Worm (Caenorhabditis elegans): ENCODE results near the gene srh-236.

srh-236 gene

DNA sequence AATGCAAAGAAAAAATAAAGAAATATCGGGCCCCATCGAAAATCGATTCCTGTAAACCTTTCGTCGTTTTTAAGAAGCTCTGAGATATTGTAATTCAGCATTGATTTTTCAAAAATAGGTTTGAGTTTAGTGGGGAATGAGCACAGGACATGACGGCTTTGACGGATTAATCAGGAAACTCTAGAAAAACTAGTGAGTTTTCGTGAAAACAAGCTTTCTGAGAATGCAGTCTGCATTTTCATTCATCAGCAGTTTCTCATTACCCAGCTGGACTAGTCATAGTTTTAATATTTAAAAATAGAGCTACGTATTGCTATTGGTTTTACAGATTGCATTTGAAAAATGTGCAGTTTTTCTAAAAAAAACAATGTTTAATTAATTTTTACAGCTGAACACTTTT lies 19.6 kb downstream of the srh-236 start, which contains the start of gene srz-47:
TSS of gene srz-47 (minus strand) at position 101 of the 400 bp plus-strand sequence.
- no peak for TF ChIP-seq Y55F3AM.14 (GFP tag; optimal IDR thresholded peaks at IDR 0.05)
- TF ChIP-seq sma-3 (GFP tag; optimal IDR thresholded peaks at IDR 0.05) = no peak
- no peak for TF ChIP-seq nhr-77 (tag; optimal IDR thresholded peaks at IDR 0.05)
- TF ChIP-seq mbf-1 (tag; optimal IDR thresholded peaks at IDR 0.05) = no peak
- no peak for TF ChIP-seq nhr-25 (tag; optimal IDR thresholded peaks at IDR 0.05)
- no peak for TF ChIP-seq C34F6.9 (tag; optimal IDR thresholded peaks at IDR 0.05)
- no peak for TF ChIP-seq alr-1 (tag; optimal IDR thresholded peaks at IDR 0.05)
- TF ChIP-seq nhr-11 (tag; optimal IDR thresholded peaks at IDR 0.05) = no peak
- no peak for TF ChIP-seq fos-1 (tag; optimal IDR thresholded peaks at IDR 0.05)
- TF ChIP-seq nhr-12 (tag; optimal IDR thresholded peaks at IDR 0.05) = no peak
- TF ChIP-seq ztf-1 (GFP tag; conservative IDR thresholded peaks at IDR 0.05) = no peak
- no peak for TF ChIP-seq blmp-1 (tag; optimal IDR thresholded peaks at IDR 0.05; ENCODE audit: insufficient read depth)
- no peak for TF ChIP-seq mab-5 (tag; optimal IDR thresholded peaks at IDR 0.05)
- TF ChIP-seq egl-27 (tag; optimal IDR thresholded peaks at IDR 0.05) = no peak
- TF ChIP-seq crh-2 (tag; optimal IDR thresholded peaks at IDR 0.05) = no peak
- no peak for TF ChIP-seq lin-39 (tag; optimal IDR thresholded peaks at IDR 0.05)
- no peak for TF ChIP-seq unc-39 (tag; optimal IDR thresholded peaks at IDR 0.05)
- TF ChIP-seq nhr-21 (tag; optimal IDR thresholded peaks at IDR 0.05) = no peak
- TF ChIP-seq sma-9 (GFP tag; optimal IDR thresholded peaks at IDR 0.05) = no peak
- no peak for TF ChIP-seq sma-9 (tag; optimal IDR thresholded peaks at IDR 0.05)
- TF ChIP-seq ceh-82 (tag; optimal IDR thresholded peaks at IDR 0.05) = no peak

DNA sequence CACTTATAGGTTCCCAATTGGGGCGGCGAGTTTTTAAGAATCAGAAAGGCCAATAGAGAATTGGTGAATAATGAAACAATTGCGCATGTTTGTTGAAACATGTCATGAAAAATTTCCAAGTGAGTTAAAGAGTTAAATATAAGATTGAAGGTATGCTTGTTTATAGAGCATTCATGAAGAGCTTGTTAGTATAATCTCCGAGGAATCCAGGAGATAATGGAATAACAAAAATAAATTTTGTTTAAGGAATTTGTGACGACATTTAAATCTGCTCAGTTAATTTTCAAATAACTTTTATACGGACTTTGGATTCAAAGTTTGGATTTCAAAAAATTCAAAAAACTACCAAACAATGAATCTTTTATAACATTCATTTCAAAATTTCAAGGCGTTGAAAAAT lies 21.4 kb downstream of the srh-236 start, which contains the start of gene str-199:
TSS of gene str-199 (minus strand) at position 101 of the 400 bp plus-strand sequence.
- TF ChIP-seq nhr-237 (tag; optimal IDR thresholded peaks at IDR 0.05) (no peak), ama-1 (optimal IDR thresholded peaks at IDR 0.05) (no peak), lin-39 (tag; optimal IDR thresholded peaks at IDR 0.05) (no peak), peb-1 (tag; optimal IDR thresholded peaks at IDR 0.05) (no peak), elt-1 (tag; optimal IDR thresholded peaks at IDR 0.05) (no peak), fos-1 (tag; optimal IDR thresholded peaks at IDR 0.05) (no peak), lsy-2 (tag; optimal IDR thresholded peaks at IDR 0.05) (no peak), ztf-1 (GFP tag; conservative IDR thresholded peaks at IDR 0.05) (no peak), nhr-77 (tag; optimal IDR thresholded peaks at IDR 0.05) (no peak)

DNA sequence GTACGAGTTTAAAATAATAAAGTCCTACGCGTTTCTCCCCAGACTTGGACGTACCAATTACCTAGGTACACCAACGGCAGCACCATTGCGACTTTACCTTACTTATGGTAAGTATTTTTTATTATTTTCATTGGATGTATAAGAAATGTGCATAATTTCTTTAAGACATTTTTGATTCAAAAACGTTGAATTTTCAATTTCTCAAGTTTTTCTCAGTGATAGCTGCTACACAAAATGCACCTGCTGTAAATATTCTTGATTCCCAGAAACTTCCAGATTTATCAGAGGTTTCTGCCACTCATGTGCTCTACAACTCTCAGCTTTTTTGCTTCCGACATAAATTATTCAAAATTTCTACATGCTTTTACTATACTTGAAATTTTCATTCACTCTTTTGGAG lies 29.8 kb downstream of the srh-236 start, which contains the start of gene srh-159:
TSS of gene srh-159 (plus strand) at position 301 of the 400 bp plus-strand sequence.
- TF ChIP-seq sem-4 (tag; optimal IDR thresholded peaks at IDR 0.05) (no peak), elt-3 (tag; optimal IDR thresholded peaks at IDR 0.05) (no peak), fos-1 (tag; optimal IDR thresholded peaks at IDR 0.05) (no peak), mdl-1 (tag; optimal IDR thresholded peaks at IDR 0.05) (no peak), nhr-129 (tag; optimal IDR thresholded peaks at IDR 0.05) (no peak), lsy-2 (tag; optimal IDR thresholded peaks at IDR 0.05) (no peak), skn-1 (tag; optimal IDR thresholded peaks at IDR 0.05) (no peak), nhr-11 (tag; optimal IDR thresholded peaks at IDR 0.05) (no peak), lin-39 (tag; optimal IDR thresholded peaks at IDR 0.05) (no peak), peb-1 (tag; optimal IDR thresholded peaks at IDR 0.05) (no peak), egl-27 (tag; optimal IDR thresholded peaks at IDR 0.05) (no peak), snpc-4 (tag; optimal IDR thresholded peaks at IDR 0.05) (no peak), sma-9 (GFP tag; optimal IDR thresholded peaks at IDR 0.05) (no peak), sma-9 (tag; optimal IDR thresholded peaks at IDR 0.05) (no peak), crh-2 (tag; optimal IDR thresholded peaks at IDR 0.05) (no peak), lin-11 (tag; optimal IDR thresholded peaks at IDR 0.05) (no peak), unc-39 (tag; optimal IDR thresholded peaks at IDR 0.05) (no peak), lin-13 (GFP tag; optimal IDR thresholded peaks at IDR 0.05) (no peak)

- no peak for TF ChIP-seq aly-2 (tag; optimal IDR thresholded peaks at IDR 0.05)
- TF ChIP-seq nhr-10 (tag; optimal IDR thresholded peaks at IDR 0.05) = no peak
- no peak for TF ChIP-seq nhr-25 (tag; optimal IDR thresholded peaks at IDR 0.05)
- no peak for TF ChIP-seq ceh-16 (tag; optimal IDR thresholded peaks at IDR 0.05)
- TF ChIP-seq unc-62 (GFP tag; optimal IDR thresholded peaks at IDR 0.05) = no peak
- TF ChIP-seq skn-1 (tag; optimal IDR thresholded peaks at IDR 0.05) = no peak
- TF ChIP-seq gmeb-1 (tag; optimal IDR thresholded peaks at IDR 0.05) = no peak
- TF ChIP-seq ztf-1 (GFP tag; conservative IDR thresholded peaks at IDR 0.05) = no peak
- no peak for TF ChIP-seq crh-2 (tag; optimal IDR thresholded peaks at IDR 0.05)
- no peak for TF ChIP-seq Y55F3AM.14 (GFP tag; optimal IDR thresholded peaks at IDR 0.05)
- TF ChIP-seq nhr-77 (tag; optimal IDR thresholded peaks at IDR 0.05) = no peak
- TF ChIP-seq fos-1 (tag; optimal IDR thresholded peaks at IDR 0.05) = no peak
- no peak for TF ChIP-seq mab-5 (tag; optimal IDR thresholded peaks at IDR 0.05)
- TF ChIP-seq alr-1 (tag; optimal IDR thresholded peaks at IDR 0.05) = no peak
- TF ChIP-seq sma-9 (GFP tag; optimal IDR thresholded peaks at IDR 0.05) = no peak
- no peak for TF ChIP-seq sma-9 (tag; optimal IDR thresholded peaks at IDR 0.05)
- TF ChIP-seq R02D3.7 (tag; optimal IDR thresholded peaks at IDR 0.05) = no peak
- no peak for TF ChIP-seq lsy-2 (tag; optimal IDR thresholded peaks at IDR 0.05)
Measured at ce11 chrV:17178457-17178856, 33.4 kb downstream of the srh-236 start, which contains the start of gene srh-174. srh-174 (plus strand) TSS chrV:17178757.

Data from whole organism, L2 larva.